Fruit fly (Drosophila melanogaster) whole organism, prepupa: ENCODE results near the gene CG4199.

Experiments
- Blimp-1 ChIP-seq: fragments of 200-800 bp; sonication (Bioruptor generic); optimal IDR thresholded peaks from 3 replicates; lab custom pipeline; 2017; ENCODE audit warnings: missing biosample characterization, missing genetic modification characterization, mild to moderate bottlenecking, moderate library complexity, missing genetic modification reagents
- CG10631 ChIP-seq: fragments of 200-800 bp; sonication (Bioruptor generic); optimal IDR thresholded peaks from 2 replicates; lab custom pipeline; 2016; ENCODE audit warnings: missing biosample characterization, missing genetic modification characterization
- CG10669 ChIP-seq: fragments of 200-800 bp; sonication (Bioruptor generic); optimal IDR thresholded peaks from 3 replicates; lab custom pipeline; 2018; ENCODE audit warnings: missing biosample characterization, mild to moderate bottlenecking, missing genetic modification characterization, moderate library complexity
- CG11294 ChIP-seq: fragments of 200-800 bp; sonication (Bioruptor generic); IDR thresholded peaks from 2 replicates; pipeline ENCODE4 v1.3.6; 2022; ENCODE audit warnings: missing biosample characterization, missing genetic modification characterization
- CG11762 ChIP-seq: fragments of 200-800 bp; sonication (Bioruptor generic); optimal IDR thresholded peaks from 3 replicates; lab custom pipeline; 2016; ENCODE audit warnings: missing biosample characterization, missing genetic modification characterization; ENCODE audit not compliant: insufficient read depth
- CG15336 ChIP-seq: fragments of 200-800 bp; sonication (Bioruptor generic); IDR thresholded peaks from 2 replicates; pipeline ENCODE4 v1.3.6; 2022; ENCODE audit warnings: missing biosample characterization, missing genetic modification characterization
- CG16779 ChIP-seq: fragments of 200-800 bp; sonication (Bioruptor generic); optimal IDR thresholded peaks from 3 replicates; lab custom pipeline; 2017; ENCODE audit warnings: missing biosample characterization, mild to moderate bottlenecking, missing genetic modification characterization
- CG3032 ChIP-seq: fragments of 200-800 bp; optimal IDR thresholded peaks from 2 replicates; lab custom pipeline; 2019; ENCODE audit warnings: missing biosample characterization, mild to moderate bottlenecking, missing genetic modification characterization, moderate library complexity
- CG32006 ChIP-seq: fragments of 200-800 bp; sonication (Bioruptor generic); optimal IDR thresholded peaks from 3 replicates; lab custom pipeline; 2017; ENCODE audit warnings: missing biosample characterization, mild to moderate bottlenecking, missing genetic modification characterization
- CG3919 ChIP-seq: fragments of 200-800 bp; sonication (Bioruptor generic); optimal IDR thresholded peaks from 3 replicates; lab custom pipeline; 2016; ENCODE audit warnings: missing biosample characterization, missing genetic modification characterization
- CG4318 ChIP-seq: fragments of 200-800 bp; sonication (Bioruptor generic); optimal IDR thresholded peaks from 3 replicates; lab custom pipeline; 2017; ENCODE audit warnings: missing biosample characterization, mild to moderate bottlenecking, missing genetic modification characterization
- CG6276 ChIP-seq: fragments of 200-800 bp; sonication (Bioruptor generic); optimal IDR thresholded peaks from 2 replicates; lab custom pipeline; 2017; ENCODE audit warnings: missing biosample characterization, mild to moderate bottlenecking, missing genetic modification characterization
- CG6792 ChIP-seq: fragments of 200-800 bp; sonication (Bioruptor generic); optimal IDR thresholded peaks from 3 replicates; lab custom pipeline; 2016; ENCODE audit warnings: missing biosample characterization, missing genetic modification characterization
- CG6808 ChIP-seq: fragments of 200-800 bp; sonication (Bioruptor generic); optimal IDR thresholded peaks from 3 replicates; lab custom pipeline; 2017; ENCODE audit warnings: missing biosample characterization, missing genetic modification characterization, mild to moderate bottlenecking, moderate library complexity, missing genetic modification reagents
- CG7368 ChIP-seq: fragments of 200-800 bp; sonication (Bioruptor generic); optimal IDR thresholded peaks from 3 replicates; lab custom pipeline; 2016; ENCODE audit warnings: missing biosample characterization, missing genetic modification characterization
- CG8119 ChIP-seq: fragments of 200-800 bp; sonication (Bioruptor generic); IDR thresholded peaks from 3 replicates; pipeline ENCODE4 v1.3.6; 2022; ENCODE audit warnings: missing biosample characterization, missing genetic modification characterization
- CG9139 ChIP-seq: fragments of 200-800 bp; sonication (Bioruptor generic); optimal IDR thresholded peaks from 3 replicates; lab custom pipeline; 2017; ENCODE audit warnings: missing biosample characterization, mild to moderate bottlenecking, missing genetic modification characterization
- Eip75B ChIP-seq: fragments of 200-800 bp; sonication (Bioruptor generic); optimal IDR thresholded peaks from 3 replicates; lab custom pipeline; 2016; ENCODE audit warnings: missing biosample characterization, missing genetic modification characterization
- Eip78C ChIP-seq: fragments of 200-800 bp; sonication (Bioruptor generic); peaks from one replicate; lab custom pipeline; 2016; ENCODE audit warnings: missing biosample characterization, missing genetic modification characterization
- Eip93F ChIP-seq: fragments of 200-800 bp; sonication (Bioruptor generic); optimal IDR thresholded peaks from 2 replicates; lab custom pipeline; 2016; ENCODE audit warnings: missing biosample characterization, mild to moderate bottlenecking, missing genetic modification characterization
- Ets21C ChIP-seq: fragments of 200-800 bp; sonication (Bioruptor generic); optimal IDR thresholded peaks from 3 replicates; lab custom pipeline; 2016; ENCODE audit warnings: missing biosample characterization, missing genetic modification characterization
- Hr38 ChIP-seq: sonication (Bioruptor generic); optimal IDR thresholded peaks from 2 replicates; lab custom pipeline; 2016; ENCODE audit warnings: missing biosample characterization, missing genetic modification characterization
- Hr39 ChIP-seq: fragments of 200-800 bp; sonication (Bioruptor generic); optimal IDR thresholded peaks from 2 replicates; lab custom pipeline; 2016; ENCODE audit warnings: missing biosample characterization, missing genetic modification characterization
- Hr4 ChIP-seq: fragments of 200-800 bp; sonication (Bioruptor generic); optimal IDR thresholded peaks from 3 replicates; lab custom pipeline; 2016; ENCODE audit warnings: missing biosample characterization, missing genetic modification characterization
- Met ChIP-seq: fragments of 200-800 bp; sonication (Bioruptor generic); optimal IDR thresholded peaks from 3 replicates; lab custom pipeline; 2016; ENCODE audit warnings: missing biosample characterization, missing genetic modification characterization
- Sox102F ChIP-seq: fragments of 200-800 bp; sonication (Bioruptor generic); optimal IDR thresholded peaks from 2 replicates; lab custom pipeline; 2016; ENCODE audit warnings: missing biosample characterization, mild to moderate bottlenecking, missing genetic modification characterization
- acj6 ChIP-seq: fragments of 200-800 bp; sonication (Bioruptor generic); optimal IDR thresholded peaks from 3 replicates; lab custom pipeline; 2016; ENCODE audit warnings: missing biosample characterization, missing genetic modification characterization
- dac ChIP-seq: fragments of 200-800 bp; sonication (Bioruptor generic); optimal IDR thresholded peaks from 2 replicates; lab custom pipeline; 2017; ENCODE audit warnings: missing biosample characterization, mild to moderate bottlenecking, missing genetic modification characterization
- dsx ChIP-seq: fragments of 200-800 bp; optimal IDR thresholded peaks from 3 replicates; lab custom pipeline; 2019; ENCODE audit warnings: missing biosample characterization, mild to moderate bottlenecking, missing genetic modification characterization, moderate library complexity; ENCODE audit not compliant: poor library complexity, severe bottlenecking
- esn ChIP-seq: fragments of 200-800 bp; sonication (Bioruptor generic); optimal IDR thresholded peaks from 2 replicates; lab custom pipeline; 2016; ENCODE audit warnings: missing biosample characterization, mild to moderate bottlenecking, missing genetic modification characterization, moderate library complexity
- fd59A ChIP-seq: fragments of 200-800 bp; sonication (Bioruptor generic); optimal IDR thresholded peaks from 2 replicates; lab custom pipeline; 2017; ENCODE audit warnings: missing biosample characterization, mild to moderate bottlenecking, missing genetic modification characterization, missing genetic modification reagents
- fd85E ChIP-seq: fragments of 200-800 bp; sonication (Bioruptor generic); optimal IDR thresholded peaks from 3 replicates; lab custom pipeline; 2016; ENCODE audit warnings: missing biosample characterization, missing genetic modification characterization
- fkh ChIP-seq: fragments of 200-800 bp; sonication (Bioruptor generic); optimal IDR thresholded peaks from 3 replicates; lab custom pipeline; 2017; ENCODE audit warnings: missing biosample characterization, mild to moderate bottlenecking, missing genetic modification characterization, moderate library complexity
- net ChIP-seq: fragments of 200-800 bp; sonication (Bioruptor generic); optimal IDR thresholded peaks from 3 replicates; lab custom pipeline; 2016; ENCODE audit warnings: missing biosample characterization, missing genetic modification characterization
- spab ChIP-seq: fragments of 200-800 bp; sonication (Bioruptor generic); optimal IDR thresholded peaks from 2 replicates; lab custom pipeline; 2017; ENCODE audit warnings: missing biosample characterization, mild to moderate bottlenecking, missing genetic modification characterization, missing genetic modification reagents
- ss ChIP-seq, 2 experiments: fragments of 200-800 bp; sonication (Bioruptor generic); optimal IDR thresholded peaks; 2 replicates in 1 of 2; 3 replicates in 1 of 2; lab custom pipeline; 2017 to 2018; ENCODE audit warnings: mild to moderate bottlenecking in 2 of 2, missing biosample characterization in 2 of 2, missing genetic modification characterization in 2 of 2, moderate library complexity in 1 of 2
- svp ChIP-seq: fragments of 200-800 bp; sonication (Bioruptor generic); peaks from one replicate; lab custom pipeline; 2016; ENCODE audit warnings: missing biosample characterization, missing genetic modification characterization
- topi ChIP-seq: fragments of 200-800 bp; sonication (Bioruptor generic); optimal IDR thresholded peaks from 3 replicates; lab custom pipeline; 2016; ENCODE audit warnings: missing biosample characterization, missing genetic modification characterization
- vri ChIP-seq: fragments of 200-800 bp; sonication (Bioruptor generic); optimal IDR thresholded peaks from 3 replicates; lab custom pipeline; 2016; ENCODE audit warnings: missing biosample characterization, mild to moderate bottlenecking, missing genetic modification characterization

CG4199 gene

dm6 chrX:2050070-2050899, 23.0 kb downstream of the CG4199 start, which contains the start of gene moody (continued):
- peak; percentile 95 for TF ChIP-seq Hr4 (GFP tag; lab: Kevin White, UChicago)
- TF ChIP-seq Hr38: peak; percentile 86
- peak; percentile 83 for TF ChIP-seq CG9139 (GFP tag; lab: Kevin White, UChicago)
- TF ChIP-seq CG15336 (GFP tag; lab: Robert Waterston, UW): peak; percentile 96
- peak; percentile 82 for TF ChIP-seq spab
- TF ChIP-seq CG10631 (GFP tag; lab: Kevin White, UChicago): peak; percentile 84
- TF ChIP-seq esn (GFP tag; lab: Kevin White, UChicago): peak; percentile 93
- TF ChIP-seq CG6808 (GFP tag; lab: Kevin White, UChicago): peak; percentile 89
- peak; percentile 96 for TF ChIP-seq CG3919
- TF ChIP-seq CG10669 (GFP tag; lab: Kevin White, UChicago): peak; percentile 90
- TF ChIP-seq CG11294 (GFP tag; lab: Robert Waterston, UW): peak; percentile 95
- peak; percentile 83 for TF ChIP-seq fd85E
- peak; percentile 96 for TF ChIP-seq CG7368 (GFP tag; lab: Kevin White, UChicago)
- peak; percentile 92 for TF ChIP-seq CG6276 (GFP tag; lab: Kevin White, UChicago)
- peak; percentile 91 for TF ChIP-seq topi
- peak; percentile 95 for TF ChIP-seq net (GFP tag; lab: Kevin White, UChicago)
- TF ChIP-seq vri (GFP tag; lab: Kevin White, UChicago): peak; percentile 94
- TF ChIP-seq Sox102F (GFP tag; lab: Kevin White, UChicago): peak; percentile 92

dm6 chrX:2048778-2049686, 24.3 kb downstream of the CG4199 start:
- TF ChIP-seq CG11294 (GFP tag; lab: Robert Waterston, UW) (no peak), CG6276 (GFP tag; lab: Kevin White, UChicago) (no peak), CG4318 (GFP tag; lab: Kevin White, UChicago) (no peak), topi (no peak), Eip93F (GFP tag; lab: Kevin White, UChicago) (no peak), CG8119 (GFP tag; lab: Robert Waterston, UW) (no peak), CG3919 (no peak), fkh (GFP tag; lab: Kevin White, UChicago) (peak; percentile 51), Hr39 (no peak), Eip78C (GFP tag; lab: Kevin White, UChicago) (peak; percentile 33), fd59A (GFP tag; lab: Kevin White, UChicago) (no peak), svp (GFP tag; lab: Kevin White, UChicago) (peak; percentile 70), CG32006 (no peak), CG11762 (GFP tag; lab: Kevin White, UChicago) (no peak), CG16779 (no peak), Blimp-1 (GFP tag; lab: Kevin White, UChicago) (no peak), fd85E (no peak), acj6 (GFP tag; lab: Kevin White, UChicago) (no peak), Met (GFP tag; lab: Kevin White, UChicago) (peak; percentile 31), Hr4 (GFP tag; lab: Kevin White, UChicago) (no peak), ss (GFP tag; optimal IDR thresholded peaks at IDR 0.05; lab: Kevin White, UChicago) (no peak), dsx (GFP tag; lab: Kevin White, UChicago) (no peak), dac (GFP tag; lab: Kevin White, UChicago) (no peak), Eip75B (GFP tag; lab: Kevin White, UChicago) (no peak), CG6792 (GFP tag; lab: Kevin White, UChicago) (no peak), vri (GFP tag; lab: Kevin White, UChicago) (peak; percentile 87), CG10631 (GFP tag; lab: Kevin White, UChicago) (no peak), CG6808 (GFP tag; lab: Kevin White, UChicago) (no peak), CG3032 (tag; lab: Kevin White, UChicago) (no peak), spab (no peak), Ets21C (GFP tag; lab: Kevin White, UChicago) (no peak), esn (GFP tag; lab: Kevin White, UChicago) (no peak)
